Fruit fly (Drosophila melanogaster) whole organism, embryonic: ENCODE results near the gene Arl8.

Experiments
- Abd-B ChIP-seq: fragments of 200-800 bp; sonication (Bioruptor generic); optimal IDR thresholded peaks from 2 replicates; lab custom pipeline; 2018; ENCODE audit warnings: missing biosample characterization, mild to moderate bottlenecking, missing genetic modification characterization, moderate library complexity
- Antp ChIP-seq: fragments of 200-800 bp; sonication (Bioruptor generic); optimal IDR thresholded peaks from 3 replicates; lab custom pipeline; 2016; ENCODE audit warnings: missing biosample characterization, missing genetic modification characterization
- Asciz ChIP-seq: fragments of 200-800 bp; sonication (Bioruptor generic); optimal IDR thresholded peaks from 2 replicates; lab custom pipeline; 2017; ENCODE audit warnings: missing biosample characterization, mild to moderate bottlenecking, missing genetic modification characterization, missing genetic modification reagents
- B-H2 ChIP-seq: fragments of 200-800 bp; sonication (Bioruptor generic); optimal IDR thresholded peaks from 2 replicates; lab custom pipeline; 2018; ENCODE audit warnings: missing biosample characterization, mild to moderate bottlenecking, missing genetic modification characterization
- CG11093 ChIP-seq: fragments of 200-800 bp; sonication (Bioruptor generic); IDR thresholded peaks from 3 replicates; pipeline ENCODE4 v1.3.6; 2022; ENCODE audit warnings: missing biosample characterization, missing genetic modification characterization
- CG12236 ChIP-seq: fragments of 200-800 bp; sonication (Bioruptor generic); optimal IDR thresholded peaks from 2 replicates; lab custom pipeline; 2016; ENCODE audit warnings: missing biosample characterization, missing genetic modification characterization
- CG14667 ChIP-seq: fragments of 200-800 bp; sonication (Bioruptor generic); IDR thresholded peaks from 2 replicates; pipeline ENCODE4 v1.3.6; 2022; ENCODE audit warnings: missing biosample characterization, missing genetic modification characterization
- CG14710 ChIP-seq: fragments of 200-800 bp; sonication (Bioruptor generic); optimal IDR thresholded peaks from 3 replicates; lab custom pipeline; 2019; ENCODE audit warnings: missing biosample characterization, mild to moderate bottlenecking, missing genetic modification characterization, moderate library complexity
- CG15073 ChIP-seq: fragments of 200-800 bp; sonication (Bioruptor generic); optimal IDR thresholded peaks from 2 replicates; lab custom pipeline; 2016; ENCODE audit warnings: missing biosample characterization, missing genetic modification characterization
- CG15601 ChIP-seq: fragments of 200-800 bp; sonication (Bioruptor generic); optimal IDR thresholded peaks from 3 replicates; lab custom pipeline; 2019; ENCODE audit warnings: missing biosample characterization, mild to moderate bottlenecking, missing genetic modification characterization, moderate library complexity
- CG1647 ChIP-seq: fragments of 200-800 bp; sonication (Bioruptor generic); optimal IDR thresholded peaks from 3 replicates; lab custom pipeline; 2016; ENCODE audit warnings: missing biosample characterization, missing genetic modification characterization
- CG16779 ChIP-seq: fragments of 200-800 bp; sonication (Bioruptor generic); IDR thresholded peaks from 2 replicates; pipeline ENCODE4 v1.3.6; 2022; ENCODE audit warnings: missing biosample characterization, missing genetic modification characterization
- CG17186 ChIP-seq: fragments of 200-800 bp; sonication (Bioruptor generic); optimal IDR thresholded peaks from 3 replicates; lab custom pipeline; 2017; ENCODE audit warnings: missing biosample characterization, missing genetic modification reagents, missing genetic modification characterization
- CG17802 ChIP-seq: fragments of 200-800 bp; sonication (Bioruptor generic); optimal IDR thresholded peaks from 2 replicates; lab custom pipeline; 2018; ENCODE audit warnings: missing biosample characterization, mild to moderate bottlenecking, missing genetic modification characterization, moderate library complexity
- CG18011 ChIP-seq: fragments of 200-800 bp; sonication (Bioruptor generic); optimal IDR thresholded peaks from 2 replicates; lab custom pipeline; 2017; ENCODE audit warnings: missing biosample characterization, missing genetic modification characterization, mild to moderate bottlenecking, moderate library complexity, missing genotype
- CG18619 ChIP-seq: fragments of 200-800 bp; sonication (Bioruptor generic); optimal IDR thresholded peaks from 3 replicates; lab custom pipeline; 2017; ENCODE audit warnings: missing biosample characterization, mild to moderate bottlenecking, missing genetic modification characterization
- CG2712 ChIP-seq: fragments of 200-800 bp; optimal IDR thresholded peaks from 3 replicates; lab custom pipeline; 2019; ENCODE audit warnings: missing biosample characterization, mild to moderate bottlenecking, missing genetic modification characterization, moderate library complexity
- CG2875 ChIP-seq: fragments of 200-800 bp; sonication (Bioruptor generic); optimal IDR thresholded peaks from 2 replicates; lab custom pipeline; 2017; ENCODE audit warnings: missing biosample characterization, mild to moderate bottlenecking, missing genetic modification characterization, missing genetic modification reagents
- CG42726 ChIP-seq: fragments of 200-800 bp; sonication (Bioruptor generic); IDR thresholded peaks from 2 replicates; pipeline ENCODE4 v1.3.6; 2022; ENCODE audit warnings: missing biosample characterization, missing genetic modification characterization; ENCODE audit not compliant: partially characterized antibody
- CG6254 ChIP-seq: fragments of 200-800 bp; sonication (Bioruptor generic); optimal IDR thresholded peaks from 3 replicates; lab custom pipeline; 2017; ENCODE audit warnings: mild to moderate bottlenecking, missing biosample characterization, missing genetic modification reagents, missing genetic modification characterization
- CG7372 ChIP-seq: fragments of 200-800 bp; sonication (Bioruptor generic); IDR thresholded peaks from 2 replicates; pipeline ENCODE4 v1.3.6; 2022; ENCODE audit warnings: missing biosample characterization, missing genetic modification characterization
- CG9437 ChIP-seq: fragments of 200-800 bp; sonication (Bioruptor generic); optimal IDR thresholded peaks from 2 replicates; lab custom pipeline; 2018; ENCODE audit warnings: missing biosample characterization, mild to moderate bottlenecking, missing genetic modification characterization
- CTCF ChIP-seq: fragments of 200-800 bp; sonication (Bioruptor generic); optimal IDR thresholded peaks from 2 replicates; lab custom pipeline; 2017; ENCODE audit warnings: missing biosample characterization, mild to moderate bottlenecking, missing genetic modification characterization, moderate library complexity
- Fer3 ChIP-seq: fragments of 200-800 bp; sonication (Bioruptor generic); optimal IDR thresholded peaks from 2 replicates; lab custom pipeline; 2018; ENCODE audit warnings: missing biosample characterization, mild to moderate bottlenecking, missing genetic modification characterization, moderate library complexity
- H15 ChIP-seq: fragments of 200-800 bp; sonication (Bioruptor generic); IDR thresholded peaks from 3 replicates; pipeline ENCODE4 v1.3.6; 2022; ENCODE audit warnings: missing biosample characterization, missing genetic modification characterization
- Hey ChIP-seq: fragments of 200-800 bp; sonication (Bioruptor generic); optimal IDR thresholded peaks from 3 replicates; lab custom pipeline; 2018; ENCODE audit warnings: missing biosample characterization, mild to moderate bottlenecking, missing genetic modification characterization
- HmgZ ChIP-seq: fragments of 200-800 bp; sonication (Bioruptor generic); optimal IDR thresholded peaks from 2 replicates; lab custom pipeline; 2018; ENCODE audit warnings: missing biosample characterization, mild to moderate bottlenecking, missing genetic modification characterization
- MESR4 ChIP-seq: fragments of 200-800 bp; sonication (Bioruptor generic); optimal IDR thresholded peaks from 2 replicates; lab custom pipeline; 2018; ENCODE audit warnings: missing biosample characterization, mild to moderate bottlenecking, missing genetic modification characterization, moderate library complexity
- Six4 ChIP-seq: fragments of 200-800 bp; sonication (Bioruptor generic); optimal IDR thresholded peaks from 2 replicates; lab custom pipeline; 2016; ENCODE audit warnings: missing biosample characterization, missing genetic modification characterization
- Sry-β ChIP-seq: fragments of 200-800 bp; sonication (Bioruptor generic); optimal IDR thresholded peaks from 2 replicates; lab custom pipeline; 2018; ENCODE audit warnings: missing biosample characterization, mild to moderate bottlenecking, missing genetic modification characterization, moderate library complexity
- abd-A ChIP-seq: fragments of 200-800 bp; sonication (Bioruptor generic); optimal IDR thresholded peaks from 3 replicates; lab custom pipeline; 2019; ENCODE audit warnings: missing biosample characterization, mild to moderate bottlenecking, missing genetic modification characterization, moderate library complexity
- ara ChIP-seq: fragments of 200-800 bp; sonication (Bioruptor generic); IDR thresholded peaks from 2 replicates; pipeline ENCODE4 v1.3.6; 2022; ENCODE audit warnings: missing biosample characterization, missing genetic modification characterization
- ato ChIP-seq: fragments of 200-800 bp; sonication (Bioruptor generic); IDR thresholded peaks from 2 replicates; pipeline ENCODE4 v1.3.6; 2022; ENCODE audit warnings: missing biosample characterization, missing genetic modification characterization; ENCODE audit not compliant: partially characterized antibody
- btn ChIP-seq: fragments of 200-800 bp; sonication (Bioruptor generic); optimal IDR thresholded peaks from 2 replicates; lab custom pipeline; 2016; ENCODE audit warnings: missing biosample characterization, missing genetic modification characterization
- corto ChIP-seq: fragments of 200-800 bp; sonication (Bioruptor generic); optimal IDR thresholded peaks from 2 replicates; lab custom pipeline; 2016; ENCODE audit warnings: missing biosample characterization, mild to moderate bottlenecking, missing genetic modification characterization, moderate library complexity
- dan ChIP-seq: fragments of 200-800 bp; sonication (Bioruptor generic); IDR thresholded peaks from 2 replicates; pipeline ENCODE4 v1.3.6; 2022; ENCODE audit warnings: missing biosample characterization, missing genetic modification characterization
- dimm ChIP-seq: fragments of 200-800 bp; sonication (Bioruptor generic); IDR thresholded peaks from 2 replicates; pipeline ENCODE4 v1.3.6; 2022; ENCODE audit warnings: missing biosample characterization, missing genetic modification characterization
- disco-r ChIP-seq: fragments of 200-800 bp; sonication (Bioruptor generic); optimal IDR thresholded peaks from 2 replicates; lab custom pipeline; 2016; ENCODE audit warnings: missing biosample characterization, missing genetic modification characterization
- dmrt99B ChIP-seq: fragments of 200-800 bp; sonication (Bioruptor generic); optimal IDR thresholded peaks from 2 replicates; lab custom pipeline; 2018; ENCODE audit warnings: missing biosample characterization, mild to moderate bottlenecking, missing genetic modification characterization, moderate library complexity
- en ChIP-seq: fragments of 200-800 bp; sonication (Bioruptor generic); optimal IDR thresholded peaks from 2 replicates; lab custom pipeline; 2016; ENCODE audit warnings: missing biosample characterization, missing genetic modification characterization
- fd64A ChIP-seq: fragments of 200-800 bp; sonication (Bioruptor generic); optimal IDR thresholded peaks from 3 replicates; lab custom pipeline; 2018; ENCODE audit warnings: missing biosample characterization, mild to moderate bottlenecking, missing genetic modification characterization
- ftz-f1 ChIP-seq: fragments of 200-800 bp; sonication (Bioruptor generic); optimal IDR thresholded peaks from 2 replicates; lab custom pipeline; 2016; ENCODE audit warnings: missing biosample characterization, missing genetic modification characterization
- hth ChIP-seq: fragments of >200 bp; optimal IDR thresholded peaks from 2 replicates; lab custom pipeline; 2017; ENCODE audit warnings: inconsistent platforms
- insv ChIP-seq, 2 experiments: fragments of 200-800 bp; sonication (Bioruptor generic); optimal IDR thresholded peaks; 3 replicates each; lab custom pipeline; 2016 to 2018; ENCODE audit warnings: missing biosample characterization in 2 of 2, missing genetic modification characterization in 2 of 2
- pita ChIP-seq: fragments of 200-800 bp; sonication (Bioruptor generic); optimal IDR thresholded peaks from 2 replicates; lab custom pipeline; 2017; ENCODE audit warnings: missing biosample characterization, mild to moderate bottlenecking, missing genetic modification characterization
- pros ChIP-seq: fragments of 200-800 bp; sonication (Bioruptor generic); optimal IDR thresholded peaks from 3 replicates; lab custom pipeline; 2019; ENCODE audit warnings: missing biosample characterization, mild to moderate bottlenecking, missing genetic modification characterization, moderate library complexity
- sc ChIP-seq, 3 experiments: fragments of >200 bp in 2 of 3; fragments of 200-800 bp in 1 of 3; sonication (Bioruptor generic) in 1 of 3; optimal IDR thresholded peaks; 2 replicates in 2 of 3; 3 replicates in 1 of 3; lab custom pipeline; 2017; ENCODE audit warnings: mild to moderate bottlenecking in 1 of 3, missing biosample characterization in 1 of 3, missing genetic modification characterization in 1 of 3, missing genetic modification reagents in 1 of 3
- sisA ChIP-seq: fragments of 200-800 bp; sonication (Bioruptor generic); IDR thresholded peaks from 2 replicates; pipeline ENCODE4 v1.3.6; 2022; ENCODE audit warnings: missing biosample characterization, missing genetic modification characterization
- slp2 ChIP-seq: fragments of 200-800 bp; sonication (Bioruptor generic); optimal IDR thresholded peaks from 2 replicates; lab custom pipeline; 2016; ENCODE audit warnings: missing biosample characterization, missing genetic modification characterization
- z ChIP-seq: fragments of 200-800 bp; sonication (Bioruptor generic); IDR thresholded peaks from 3 replicates; pipeline ENCODE4 v1.3.6; 2022; ENCODE audit warnings: missing biosample characterization, missing genetic modification characterization

Gene Arl8

dm6 chr3R:8140628-8141372 lies 14.4 kb downstream of the Arl8 start (continued):
- no peak for TF ChIP-seq insv (GFP tag; optimal IDR thresholded peaks at IDR 0.05; lab: Kevin White, UChicago)
- no peak for TF ChIP-seq B-H2 (GFP tag; lab: Kevin White, UChicago)
- no peak for TF ChIP-seq Antp (GFP tag; lab: Kevin White, UChicago)
- no peak for TF ChIP-seq CG17186 (GFP tag; lab: Kevin White, UChicago)
- no peak for TF ChIP-seq z (GFP tag; lab: Robert Waterston, UW)
- TF ChIP-seq CG7372 (GFP tag; lab: Robert Waterston, UW): no peak
- TF ChIP-seq H15: no peak
- TF ChIP-seq CG18011 (GFP tag; lab: Kevin White, UChicago): no peak
- peak; percentile 92 for TF ChIP-seq CG42726 (GFP tag; lab: Robert Waterston, UW)
- TF ChIP-seq dimm (GFP tag; lab: Robert Waterston, UW): no peak
- no peak for TF ChIP-seq ara (GFP tag; lab: Robert Waterston, UW)
- TF ChIP-seq dan: no peak
- TF ChIP-seq CG2712 (tag; lab: Kevin White, UChicago): no peak
- TF ChIP-seq Sry-β (GFP tag; lab: Kevin White, UChicago): no peak
- no peak for TF ChIP-seq CG12236 (GFP tag; lab: Kevin White, UChicago)
- TF ChIP-seq HmgZ: no peak
- no peak for TF ChIP-seq pros (GFP tag; lab: Kevin White, UChicago)
- peak; percentile 67; the same call in 1 of the 2 replicates for TF ChIP-seq ato
- no peak for TF ChIP-seq CG16779
- no peak for TF ChIP-seq CG15073 (GFP tag; lab: Kevin White, UChicago)
- no peak for TF ChIP-seq CG6254 (GFP tag; lab: Kevin White, UChicago)
- TF ChIP-seq Hey (tag; lab: Kevin White, UChicago): no peak
- TF ChIP-seq hth: no peak
- no peak for TF ChIP-seq disco-r
- TF ChIP-seq CG14667 (GFP tag; lab: Robert Waterston, UW): no peak
- no peak for TF ChIP-seq dmrt99B (tag; lab: Kevin White, UChicago)
- no peak for TF ChIP-seq CTCF
- no peak for TF ChIP-seq fd64A
- TF ChIP-seq Six4 (GFP tag; lab: Kevin White, UChicago): no peak
- no peak for TF ChIP-seq Fer3 (tag; lab: Kevin White, UChicago)
- TF ChIP-seq pita (GFP tag; lab: Kevin White, UChicago): no peak
- no peak for TF ChIP-seq Abd-B
- no peak for TF ChIP-seq CG14710 (tag; lab: Kevin White, UChicago)
- no peak for TF ChIP-seq CG1647
- TF ChIP-seq sisA: no peak
- no peak for TF ChIP-seq Asciz (GFP tag; lab: Kevin White, UChicago)
- TF ChIP-seq ftz-f1 (GFP tag; lab: Kevin White, UChicago): no peak
- TF ChIP-seq sc (optimal IDR thresholded peaks at IDR 0.05; lab: Kevin White, UChicago): no peak
- TF ChIP-seq sc (GFP tag; optimal IDR thresholded peaks at IDR 0.05; lab: Kevin White, UChicago): no peak
- no peak for TF ChIP-seq CG2875 (GFP tag; lab: Kevin White, UChicago)
- TF ChIP-seq slp2: no peak
- no peak for TF ChIP-seq corto (GFP tag; lab: Kevin White, UChicago)
- no peak for TF ChIP-seq CG17802 (tag; lab: Kevin White, UChicago)
- no peak for TF ChIP-seq btn (GFP tag; lab: Kevin White, UChicago)
- no peak for TF ChIP-seq CG15601
- TF ChIP-seq en (GFP tag; lab: Kevin White, UChicago): no peak
- TF ChIP-seq CG9437 (GFP tag; lab: Kevin White, UChicago): no peak
- TF ChIP-seq MESR4: no peak
- peak; percentile 95 for TF ChIP-seq abd-A
- no peak for TF ChIP-seq CG18619 (GFP tag; lab: Kevin White, UChicago)
- no peak for TF ChIP-seq CG11093 (GFP tag; lab: Robert Waterston, UW)
